Fruit fly (Drosophila melanogaster): ENCODE data around the gene alphaKap4.

alphaKap4 gene

DNA sequence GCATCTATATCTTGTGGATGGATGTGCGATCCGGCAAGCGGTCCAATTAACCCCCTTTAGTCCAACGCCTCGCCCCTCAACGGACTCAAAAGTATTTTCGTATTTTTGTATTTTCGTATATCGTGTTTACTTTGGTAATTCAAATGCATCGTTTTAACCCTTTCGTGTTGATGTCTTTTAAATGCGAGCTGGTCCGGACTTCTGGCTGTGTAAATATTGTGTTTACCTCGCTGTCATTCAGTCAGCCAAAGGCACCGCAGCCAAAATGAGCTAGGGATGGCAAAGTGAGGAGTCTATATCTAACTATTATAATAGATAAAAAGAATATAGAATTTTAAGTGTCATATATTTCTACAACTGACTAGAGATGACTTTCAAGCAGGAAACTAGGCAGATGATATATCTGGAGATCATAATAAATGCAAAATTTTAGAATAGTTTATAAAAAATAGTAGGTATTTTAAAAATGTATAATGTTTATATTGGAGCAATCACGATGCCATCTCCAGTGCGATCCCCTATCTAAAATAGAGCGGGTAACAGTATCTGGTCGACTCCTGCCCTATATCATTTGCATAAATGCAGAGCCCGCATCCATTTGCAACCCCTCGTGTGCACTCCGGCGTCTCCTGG lies 27.1 kb downstream of the alphaKap4 start:
- TF ChIP-seq CG4496 (GFP tag; IDR thresholded peaks at IDR 0.05) (no peak), CG15710 (tag; optimal IDR thresholded peaks at IDR 0.05) (peak; percentile 14), Snoo (tag; optimal IDR thresholded peaks at IDR 0.05) (no peak)

dm6 chr3L:5982921-5983546 lies 27.8 kb downstream of the alphaKap4 start:
- TF ChIP-seq CG8159 (tag; optimal IDR thresholded peaks at IDR 0.05) (no peak), D1 (tag; optimal IDR thresholded peaks at IDR 0.05) (no peak), EcR (GFP tag; optimal IDR thresholded peaks at IDR 0.05) (no peak), Pif1A (GFP tag; optimal IDR thresholded peaks at IDR 0.05) (no peak), CG15710 (tag; optimal IDR thresholded peaks at IDR 0.05) (no peak), Pif1B (GFP tag; optimal IDR thresholded peaks at IDR 0.05) (no peak), Snoo (tag; optimal IDR thresholded peaks at IDR 0.05) (no peak), CG10348 (GFP tag; IDR thresholded peaks at IDR 0.05) (no peak), CG12605 (GFP tag; IDR thresholded peaks at IDR 0.05) (no peak), CG14655 (GFP tag; optimal IDR thresholded peaks at IDR 0.05) (no peak), CG17806 (tag; optimal IDR thresholded peaks at IDR 0.05) (no peak)

- TF ChIP-seq CG34367 (tag; optimal IDR thresholded peaks at IDR 0.05) (no peak), Ets98B (GFP tag; IDR thresholded peaks at IDR 0.05) (no peak), Pif1B (GFP tag; optimal IDR thresholded peaks at IDR 0.05) (no peak), CG10348 (GFP tag; IDR thresholded peaks at IDR 0.05) (no peak), EcR (GFP tag; optimal IDR thresholded peaks at IDR 0.05) (no peak), CG14655 (GFP tag; optimal IDR thresholded peaks at IDR 0.05) (no peak), D1 (tag; optimal IDR thresholded peaks at IDR 0.05) (no peak), CG9948 (tag; optimal IDR thresholded peaks at IDR 0.05) (no peak), CG8159 (tag; optimal IDR thresholded peaks at IDR 0.05) (no peak), CG12605 (GFP tag; IDR thresholded peaks at IDR 0.05) (no peak), CG13204 (GFP tag; optimal IDR thresholded peaks at IDR 0.05) (no peak)
Observed at dm6 chr3L:5980552-5981351, 30.1 kb downstream of the alphaKap4 start.

DNA sequence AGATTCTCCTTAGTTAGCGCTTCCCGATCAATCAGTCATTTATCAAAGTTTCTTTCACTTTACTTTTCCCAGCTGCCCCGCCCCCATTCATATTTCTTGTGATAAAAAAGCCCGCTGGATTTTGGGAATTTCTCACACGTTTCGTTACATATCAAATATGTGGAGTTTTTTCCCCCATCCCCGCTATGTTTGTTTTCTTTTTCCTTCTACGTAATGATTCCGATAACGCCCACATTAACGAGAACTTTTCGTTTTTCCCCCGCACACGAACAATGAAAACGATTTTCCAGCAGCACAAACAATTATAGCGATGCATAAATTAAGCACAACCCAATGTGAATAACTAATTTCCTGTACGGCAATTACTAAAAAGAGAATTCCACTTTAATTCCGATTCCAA lies 30.7 kb downstream of the alphaKap4 start:
- TF ChIP-seq CG17806 (tag; optimal IDR thresholded peaks at IDR 0.05) = no peak
- TF ChIP-seq CG9948 (tag; optimal IDR thresholded peaks at IDR 0.05) = no peak
- TF ChIP-seq Pif1B (GFP tag; optimal IDR thresholded peaks at IDR 0.05) = no peak
- no peak for TF ChIP-seq CG32121 (GFP tag; IDR thresholded peaks at IDR 0.05)

- no peak for TF ChIP-seq Snoo (tag; optimal IDR thresholded peaks at IDR 0.05)
- no peak for TF ChIP-seq fd96Ca (GFP tag; IDR thresholded peaks at IDR 0.05)
- no peak for TF ChIP-seq CG17806 (tag; optimal IDR thresholded peaks at IDR 0.05)
Observed at dm6 chr3L:5979460-5979859, 31.4 kb downstream of the alphaKap4 start.

DNA sequence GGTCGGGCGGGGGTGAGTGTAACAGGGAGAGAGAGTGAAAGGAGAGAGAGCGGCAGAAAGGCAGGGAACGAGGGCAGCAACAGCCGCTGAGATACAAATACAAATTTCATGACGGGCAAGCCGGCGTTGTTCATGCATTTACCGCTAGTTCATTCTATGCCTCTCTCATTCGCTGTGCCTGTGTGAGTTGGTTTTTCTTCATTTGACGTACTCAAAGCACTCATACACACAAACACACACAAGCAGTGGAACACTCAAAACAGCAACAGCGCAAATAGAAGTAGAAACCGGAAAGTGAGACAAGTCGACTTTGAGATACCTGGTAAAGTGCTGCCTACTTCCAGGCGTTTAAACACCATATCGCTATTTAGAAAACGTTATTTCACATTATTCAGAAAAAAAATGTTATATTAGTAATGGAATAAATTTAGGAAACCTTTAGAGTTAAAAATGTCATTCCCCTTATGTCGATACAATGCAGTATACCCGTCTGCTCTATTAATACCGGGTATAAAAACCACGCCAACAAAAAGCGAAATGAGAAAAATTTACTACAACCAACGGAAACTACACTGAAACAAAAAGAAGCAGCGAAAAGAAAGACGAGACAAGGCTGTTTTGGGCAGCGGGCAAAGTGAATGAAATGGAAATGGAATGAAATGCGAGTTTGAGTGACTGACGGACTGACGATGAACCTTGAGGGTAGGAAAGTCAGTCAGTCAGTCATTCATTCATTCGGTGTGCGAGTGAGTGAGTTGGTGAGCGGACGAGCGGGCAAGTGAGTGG lies 34.5 kb downstream of the alphaKap4 start:
- TF ChIP-seq rn (GFP tag; IDR thresholded peaks at IDR 0.05) (peak; percentile 57), EcR (GFP tag; optimal IDR thresholded peaks at IDR 0.05) (no peak), CG15710 (tag; optimal IDR thresholded peaks at IDR 0.05) (peak; percentile 27), Pif1A (GFP tag; optimal IDR thresholded peaks at IDR 0.05) (peak; percentile 45), Pif1B (GFP tag; optimal IDR thresholded peaks at IDR 0.05) (peak; percentile 5), CG17806 (tag; optimal IDR thresholded peaks at IDR 0.05) (peak; percentile 54), Ets98B (GFP tag; IDR thresholded peaks at IDR 0.05) (peak; percentile 59; the same call in 1 of the 2 replicates), CG34367 (tag; optimal IDR thresholded peaks at IDR 0.05) (peak; percentile 14), gl (tag; optimal IDR thresholded peaks at IDR 0.05) (no peak), Snoo (tag; optimal IDR thresholded peaks at IDR 0.05) (no peak), CG12605 (GFP tag; IDR thresholded peaks at IDR 0.05) (peak; percentile 39; the same call in 1 of the 2 replicates), CG10348 (GFP tag; IDR thresholded peaks at IDR 0.05) (no peak), CG13204 (GFP tag; optimal IDR thresholded peaks at IDR 0.05) (peak; percentile 71), CG32121 (GFP tag; IDR thresholded peaks at IDR 0.05) (peak; percentile 78), D1 (tag; optimal IDR thresholded peaks at IDR 0.05) (no peak), fd96Ca (GFP tag; IDR thresholded peaks at IDR 0.05) (peak; percentile 78), CG8159 (tag; optimal IDR thresholded peaks at IDR 0.05) (peak; percentile 67), CG14655 (GFP tag; optimal IDR thresholded peaks at IDR 0.05) (peak; percentile 76), CG9948 (tag; optimal IDR thresholded peaks at IDR 0.05) (peak; percentile 50), CG4496 (GFP tag; IDR thresholded peaks at IDR 0.05) (no peak; the same call in 2 of the 3 replicates), CG8301 (tag; optimal IDR thresholded peaks at IDR 0.05) (peak; percentile 64)
